Fruit fly (Drosophila melanogaster) whole organism: ENCODE measurements around the gene CG14007.

Experiments
- CG8478 ChIP-seq: fragments of >200 bp; optimal IDR thresholded peaks from 2 replicates; lab custom pipeline; 2018; ENCODE audit warnings: inconsistent platforms
- pan ChIP-seq: fragments of >200 bp; optimal IDR thresholded peaks from 2 replicates; lab custom pipeline; 2017
- usp ChIP-seq: fragments of >200 bp; optimal IDR thresholded peaks from 2 replicates; lab custom pipeline; 2017; ENCODE audit warnings: missing biosample characterization, missing genetic modification characterization, mixed read lengths

dm6 chr2L:5706074-5706473 lies 10.4 kb downstream of the CG14007 start, which contains the start of gene CG7236:
- TF ChIP-seq usp (GFP tag; lab: Kevin White, UChicago) (no peak), CG8478 (no peak), pan (lab: Kevin White, UChicago) (no peak)
